Fruit fly (Drosophila melanogaster) whole organism, prepupa: ENCODE measurements around the gene CG31788.
A peak's percentile ranks its signal among the peaks of the same experiment; 100 is the strongest.

Experiments
- Blimp-1 ChIP-seq: fragments of 200-800 bp; sonication (Bioruptor generic); optimal IDR thresholded peaks from 3 replicates; lab custom pipeline; 2017; ENCODE audit warnings: missing biosample characterization, missing genetic modification characterization, mild to moderate bottlenecking, moderate library complexity, missing genetic modification reagents
- CG10631 ChIP-seq: fragments of 200-800 bp; sonication (Bioruptor generic); optimal IDR thresholded peaks from 2 replicates; lab custom pipeline; 2016; ENCODE audit warnings: missing biosample characterization, missing genetic modification characterization
- CG11294 ChIP-seq: fragments of 200-800 bp; sonication (Bioruptor generic); IDR thresholded peaks from 2 replicates; pipeline ENCODE4 v1.3.6; 2022; ENCODE audit warnings: missing biosample characterization, missing genetic modification characterization
- CG11902 ChIP-seq: fragments of 200-800 bp; sonication (Bioruptor generic); optimal IDR thresholded peaks from 3 replicates; lab custom pipeline; 2016; ENCODE audit warnings: missing biosample characterization, missing genetic modification characterization
- CG32006 ChIP-seq: fragments of 200-800 bp; sonication (Bioruptor generic); optimal IDR thresholded peaks from 3 replicates; lab custom pipeline; 2017; ENCODE audit warnings: missing biosample characterization, mild to moderate bottlenecking, missing genetic modification characterization
- CG34406 ChIP-seq: fragments of 200-800 bp; sonication (Bioruptor generic); optimal IDR thresholded peaks from 3 replicates; lab custom pipeline; 2016; ENCODE audit warnings: missing biosample characterization, missing genetic modification characterization
- Ets21C ChIP-seq: fragments of 200-800 bp; sonication (Bioruptor generic); optimal IDR thresholded peaks from 3 replicates; lab custom pipeline; 2016; ENCODE audit warnings: missing biosample characterization, missing genetic modification characterization
- Smox ChIP-seq: fragments of 200-800 bp; sonication (Bioruptor generic); optimal IDR thresholded peaks from 3 replicates; lab custom pipeline; 2016; ENCODE audit warnings: missing biosample characterization, missing genetic modification characterization
- Sox102F ChIP-seq: fragments of 200-800 bp; sonication (Bioruptor generic); optimal IDR thresholded peaks from 2 replicates; lab custom pipeline; 2016; ENCODE audit warnings: missing biosample characterization, mild to moderate bottlenecking, missing genetic modification characterization
- cyc ChIP-seq: fragments of 200-800 bp; sonication (Bioruptor generic); optimal IDR thresholded peaks from 3 replicates; lab custom pipeline; 2016; ENCODE audit warnings: missing biosample characterization, missing genetic modification characterization
- ss ChIP-seq, 2 experiments: fragments of 200-800 bp; sonication (Bioruptor generic); optimal IDR thresholded peaks; 2 replicates in 1 of 2; 3 replicates in 1 of 2; lab custom pipeline; 2017 to 2018; ENCODE audit warnings: mild to moderate bottlenecking in 2 of 2, missing biosample characterization in 2 of 2, missing genetic modification characterization in 2 of 2, moderate library complexity in 1 of 2
- topi ChIP-seq: fragments of 200-800 bp; sonication (Bioruptor generic); optimal IDR thresholded peaks from 3 replicates; lab custom pipeline; 2016; ENCODE audit warnings: missing biosample characterization, missing genetic modification characterization
- vri ChIP-seq: fragments of 200-800 bp; sonication (Bioruptor generic); optimal IDR thresholded peaks from 3 replicates; lab custom pipeline; 2016; ENCODE audit warnings: missing biosample characterization, mild to moderate bottlenecking, missing genetic modification characterization

DNA sequence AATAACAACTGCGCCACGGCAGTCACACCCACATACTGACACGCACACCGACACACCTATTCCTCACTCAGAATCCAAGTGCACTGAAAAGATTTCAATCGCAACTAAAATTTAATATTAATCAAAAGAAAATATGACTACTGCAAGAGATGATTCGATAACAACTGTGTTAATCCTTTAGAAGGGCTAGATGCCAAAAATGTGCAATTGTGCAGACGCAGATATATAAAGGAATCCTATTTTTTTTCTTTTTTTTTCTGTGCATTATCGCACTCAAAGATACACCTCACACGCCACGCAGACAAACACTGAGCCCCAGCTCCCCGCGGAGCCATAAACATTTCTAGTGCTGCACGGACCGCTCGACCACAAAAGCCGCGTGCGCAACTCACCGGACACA is 40.8 kb upstream of the CG31788 start:
- TF ChIP-seq Sox102F (GFP tag; lab: Kevin White, UChicago) (no peak), CG11294 (GFP tag; lab: Robert Waterston, UW) (no peak), Ets21C (GFP tag; lab: Kevin White, UChicago) (no peak), CG10631 (no peak), vri (no peak), CG11902 (GFP tag; lab: Kevin White, UChicago) (no peak), cyc (no peak), Blimp-1 (GFP tag; lab: Kevin White, UChicago) (no peak), topi (no peak), ss (GFP tag; optimal IDR thresholded peaks at IDR 0.05; lab: Kevin White, UChicago) (no peak), CG34406 (GFP tag; lab: Kevin White, UChicago) (no peak), Smox (GFP tag; lab: Kevin White, UChicago) (no peak), CG32006 (GFP tag; lab: Kevin White, UChicago) (peak; percentile 4)
